Worm (Caenorhabditis elegans) whole organism, L2 larva: Measurements from ENCODE around the gene F55F10.3.

Source experiments
- C34F6.9 ChIP-seq: fragments of 150-350 bp; optimal IDR thresholded peaks from 2 replicates; lab custom pipeline; 2014; ENCODE audit warnings: missing biosample characterization, missing genetic modification characterization
- F13H6.1 ChIP-seq: sonication (generic microtip); optimal IDR thresholded peaks from 2 replicates; lab custom pipeline; 2016; ENCODE audit warnings: missing genetic modification characterization, missing compliant biosample characterization
- R02D3.7 ChIP-seq: fragments of 150-350 bp; optimal IDR thresholded peaks from 2 replicates; lab custom pipeline; 2014; ENCODE audit warnings: missing biosample characterization, missing genetic modification characterization
- ZK546.5 ChIP-seq: sonication (generic microtip); optimal IDR thresholded peaks from 2 replicates; lab custom pipeline; 2017; ENCODE audit warnings: missing biosample characterization, missing genetic modification characterization
- alr-1 ChIP-seq: fragments of 150-350 bp; optimal IDR thresholded peaks from 2 replicates; lab custom pipeline; 2014; ENCODE audit warnings: missing biosample characterization, missing genetic modification characterization
- ceh-16 ChIP-seq: fragments of 150-350 bp; optimal IDR thresholded peaks from 2 replicates; lab custom pipeline; 2014; ENCODE audit warnings: missing biosample characterization, missing genetic modification characterization
- crh-2 ChIP-seq: sonication (generic microtip); optimal IDR thresholded peaks from 2 replicates; lab custom pipeline; 2017; ENCODE audit warnings: missing biosample characterization, missing genetic modification characterization
- elt-3 ChIP-seq: sonication (generic microtip); optimal IDR thresholded peaks from 2 replicates; lab custom pipeline; 2017; ENCODE audit warnings: missing biosample characterization, missing genetic modification characterization
- fos-1 ChIP-seq: fragments of 150-350 bp; optimal IDR thresholded peaks from 2 replicates; lab custom pipeline; 2014; ENCODE audit warnings: missing biosample characterization, missing genetic modification characterization
- gmeb-1 ChIP-seq: fragments of 150-350 bp; optimal IDR thresholded peaks from 2 replicates; lab custom pipeline; 2014; ENCODE audit warnings: missing biosample characterization, missing genetic modification characterization
- lin-39 ChIP-seq: fragments of 150-350 bp; optimal IDR thresholded peaks from 2 replicates; lab custom pipeline; 2014; ENCODE audit warnings: missing biosample characterization, missing genetic modification reagents, missing genetic modification characterization
- lsy-2 ChIP-seq, 2 experiments: fragments of 150-350 bp in 1 of 2; sonication (generic microtip) in 1 of 2; optimal IDR thresholded peaks; 2 replicates each; lab custom pipeline; 2014 to 2017; ENCODE audit warnings: missing biosample characterization in 2 of 2, missing genetic modification characterization in 2 of 2
- mbf-1 ChIP-seq: sonication (generic microtip); optimal IDR thresholded peaks from 2 replicates; lab custom pipeline; 2017; ENCODE audit warnings: missing biosample characterization, missing genetic modification characterization
- mdl-1 ChIP-seq, 2 experiments: fragments of 150-350 bp in 1 of 2; sonication (generic microtip) in 1 of 2; optimal IDR thresholded peaks; 2 replicates each; lab custom pipeline; 2017; ENCODE audit warnings: missing biosample characterization in 2 of 2, missing genetic modification characterization in 2 of 2
- nhr-10 ChIP-seq: sonication (generic microtip); optimal IDR thresholded peaks from 2 replicates; lab custom pipeline; 2017; ENCODE audit warnings: missing biosample characterization, missing genetic modification characterization
- nhr-129 ChIP-seq: fragments of 150-350 bp; optimal IDR thresholded peaks from 2 replicates; lab custom pipeline; 2014; ENCODE audit warnings: missing biosample characterization, missing genetic modification characterization
- nhr-21 ChIP-seq: fragments of 150-350 bp; optimal IDR thresholded peaks from 2 replicates; lab custom pipeline; 2014; ENCODE audit warnings: missing biosample characterization, missing genetic modification characterization
- nhr-237 ChIP-seq: fragments of 150-350 bp; optimal IDR thresholded peaks from 2 replicates; lab custom pipeline; 2014; ENCODE audit warnings: missing biosample characterization, missing genetic modification characterization
- nhr-25 ChIP-seq: fragments of 150-350 bp; sonication (generic microtip); optimal IDR thresholded peaks from 3 replicates; lab custom pipeline; 2014; ENCODE audit warnings: missing biosample characterization, missing genetic modification characterization
- nhr-6 ChIP-seq: fragments of 150-350 bp; optimal IDR thresholded peaks from 2 replicates; lab custom pipeline; 2014; ENCODE audit warnings: missing biosample characterization, missing genetic modification characterization
- nhr-77 ChIP-seq: fragments of 150-350 bp; optimal IDR thresholded peaks from 2 replicates; lab custom pipeline; 2014; ENCODE audit warnings: missing biosample characterization, missing genetic modification characterization
- peb-1 ChIP-seq: fragments of 150-350 bp; optimal IDR thresholded peaks from 2 replicates; lab custom pipeline; 2014; ENCODE audit warnings: missing biosample characterization, missing genetic modification characterization
- skn-1 ChIP-seq: sonication (generic microtip); optimal IDR thresholded peaks from 2 replicates; lab custom pipeline; 2017; ENCODE audit warnings: missing biosample characterization, missing genetic modification characterization
- sma-3 ChIP-seq: sonication (generic microtip); optimal IDR thresholded peaks from 2 replicates; lab custom pipeline; 2016; ENCODE audit warnings: missing genetic modification reagents, missing genetic modification characterization, missing compliant biosample characterization
- sma-9 ChIP-seq, 2 experiments: fragments of 150-350 bp in 1 of 2; sonication (generic microtip) in 1 of 2; optimal IDR thresholded peaks; 2 replicates each; lab custom pipeline; 2014 to 2016; ENCODE audit warnings: missing genetic modification characterization in 2 of 2, mild to moderate bottlenecking in 1 of 2, missing biosample characterization in 1 of 2, missing compliant biosample characterization in 1 of 2, missing genetic modification reagents in 1 of 2, moderate library complexity in 1 of 2
- snpc-4 ChIP-seq: fragments of 150-350 bp; optimal IDR thresholded peaks from 2 replicates; lab custom pipeline; 2014; ENCODE audit warnings: missing biosample characterization, missing genetic modification characterization
- unc-55 ChIP-seq: fragments of 150-350 bp; sonication (generic microtip); optimal IDR thresholded peaks from 3 replicates; lab custom pipeline; 2014; ENCODE audit warnings: missing biosample characterization, missing genetic modification reagents, missing genetic modification characterization
- unc-62 ChIP-seq: fragments of 150-350 bp; optimal IDR thresholded peaks from 2 replicates; lab custom pipeline; 2014; ENCODE audit warnings: missing biosample characterization, missing genetic modification reagents, missing genetic modification characterization
- zag-1 ChIP-seq: fragments of 150-350 bp; optimal IDR thresholded peaks from 2 replicates; lab custom pipeline; 2014; ENCODE audit warnings: missing biosample characterization, missing genetic modification characterization
- ztf-1 ChIP-seq: fragments of 200-800 bp; sonication (Bioruptor generic); conservative IDR thresholded peaks from 2 replicates; pipeline ENCODE4 v1.3.6; 2022; ENCODE audit warnings: missing genetic modification characterization, missing compliant biosample characterization
- ztf-4 ChIP-seq: fragments of 150-350 bp; optimal IDR thresholded peaks from 2 replicates; lab custom pipeline; 2014; ENCODE audit warnings: missing biosample characterization, missing genetic modification characterization

The F55F10.3 gene

DNA sequence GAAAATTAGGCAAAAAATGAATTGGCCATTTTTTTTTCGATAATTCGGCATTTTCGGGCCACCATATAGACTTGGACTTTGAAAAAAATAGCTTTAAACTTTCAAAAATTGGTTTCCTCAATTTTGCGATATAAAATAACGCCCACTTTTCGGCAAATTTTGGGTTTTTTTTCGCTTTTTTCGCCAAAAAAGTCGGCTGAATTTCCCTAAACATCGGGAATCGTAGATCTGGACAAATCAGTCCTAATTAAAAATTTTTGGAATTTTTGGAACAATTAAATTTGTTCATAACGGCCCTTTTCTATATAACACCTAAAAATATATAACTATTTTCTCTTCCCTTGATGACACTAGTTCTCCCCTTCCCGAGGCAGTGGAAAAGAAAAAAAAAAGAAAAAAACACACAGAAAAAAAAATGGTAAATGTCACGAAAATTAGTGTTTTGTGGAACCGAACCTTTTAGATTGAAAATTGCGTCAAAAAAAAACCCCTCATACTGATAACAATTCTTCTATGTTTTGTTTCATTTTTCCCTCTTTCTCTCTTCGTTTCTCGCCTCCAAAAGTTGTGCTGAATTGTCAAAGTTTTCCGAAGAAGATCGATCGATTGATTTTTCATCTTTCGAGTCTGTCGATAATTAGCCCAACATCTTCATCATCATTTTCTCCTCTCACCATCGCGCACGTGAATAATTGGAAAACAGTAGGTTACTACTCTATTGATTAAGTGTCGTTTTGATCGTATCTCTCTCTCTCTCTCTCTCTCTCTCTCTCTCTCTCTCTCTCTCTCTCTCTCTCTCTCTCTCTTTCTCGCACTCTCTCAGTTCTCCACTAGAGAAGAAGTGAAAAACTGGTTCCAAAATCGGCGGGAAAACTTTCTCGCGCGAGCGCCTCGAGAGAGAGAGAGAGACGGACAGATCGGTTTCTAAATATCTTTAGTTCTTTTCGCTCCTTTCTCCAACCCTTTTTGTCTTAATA is 40.9 kb downstream of the F55F10.3 start, which contains the start of gene Y24D9A.6 (continued):
- TF ChIP-seq elt-3 (tag; lab: Kevin White, UChicago) (no peak), ceh-16 (tag; lab: Kevin White, UChicago) (peak; percentile 100), C34F6.9 (tag; lab: Kevin White, UChicago) (peak; percentile 44), snpc-4 (tag; lab: Kevin White, UChicago) (no peak), R02D3.7 (tag; lab: Kevin White, UChicago) (no peak), gmeb-1 (tag; lab: Kevin White, UChicago) (peak; percentile 82), mdl-1 (tag; optimal IDR thresholded peaks at IDR 0.05; lab: Kevin White, UChicago) (peak; percentile 45 to 86), lin-39 (tag; lab: Kevin White, UChicago) (no peak), nhr-10 (tag; lab: Kevin White, UChicago) (no peak), nhr-77 (no peak), lsy-2 (tag; optimal IDR thresholded peaks at IDR 0.05; lab: Kevin White, UChicago) (peak; percentile 7 to 75)

DNA sequence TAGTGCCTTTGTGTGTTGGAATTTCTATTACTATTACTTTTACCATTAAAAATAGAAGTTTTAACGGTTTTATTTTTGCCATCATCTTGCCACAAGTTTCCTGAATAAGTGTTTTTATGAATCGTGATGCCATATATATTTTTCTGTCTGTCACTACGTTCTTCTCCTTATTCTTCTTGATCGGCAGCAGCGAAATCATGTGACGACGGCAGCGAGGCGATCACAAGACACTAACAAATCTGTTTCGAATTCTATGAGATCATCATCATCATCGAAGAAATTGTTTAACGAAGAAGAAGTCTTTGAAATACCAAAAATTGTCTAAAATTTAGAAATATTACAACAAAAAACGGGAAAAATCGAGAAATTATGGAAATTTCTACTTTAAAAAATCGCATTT is 42.7 kb downstream of the F55F10.3 start:
- TF ChIP-seq crh-2 (tag; lab: Kevin White, UChicago) (peak; percentile 23), nhr-6 (tag; lab: Kevin White, UChicago) (peak; percentile 9), skn-1 (no peak), ceh-16 (tag; lab: Kevin White, UChicago) (peak; percentile 83), sma-9 (GFP tag; optimal IDR thresholded peaks at IDR 0.05; lab: Kevin White, UChicago) (peak; percentile 75), sma-9 (tag; optimal IDR thresholded peaks at IDR 0.05; lab: Kevin White, UChicago) (no peak), C34F6.9 (tag; lab: Kevin White, UChicago) (peak; percentile 20), nhr-25 (peak; percentile 77), gmeb-1 (tag; lab: Kevin White, UChicago) (peak; percentile 39), sma-3 (GFP tag; lab: Kevin White, UChicago) (peak; percentile 84), fos-1 (tag; lab: Kevin White, UChicago) (no peak), unc-62 (GFP tag; lab: Kevin White, UChicago) (no peak), ztf-4 (tag; lab: Kevin White, UChicago) (peak; percentile 24), nhr-21 (tag; lab: Kevin White, UChicago) (peak; percentile 77), nhr-129 (tag; lab: Kevin White, UChicago) (peak; percentile 71), nhr-237 (no peak), lsy-2 (tag; optimal IDR thresholded peaks at IDR 0.05; lab: Kevin White, UChicago) (peak in 1 of 2 experiments; percentile 47)

DNA sequence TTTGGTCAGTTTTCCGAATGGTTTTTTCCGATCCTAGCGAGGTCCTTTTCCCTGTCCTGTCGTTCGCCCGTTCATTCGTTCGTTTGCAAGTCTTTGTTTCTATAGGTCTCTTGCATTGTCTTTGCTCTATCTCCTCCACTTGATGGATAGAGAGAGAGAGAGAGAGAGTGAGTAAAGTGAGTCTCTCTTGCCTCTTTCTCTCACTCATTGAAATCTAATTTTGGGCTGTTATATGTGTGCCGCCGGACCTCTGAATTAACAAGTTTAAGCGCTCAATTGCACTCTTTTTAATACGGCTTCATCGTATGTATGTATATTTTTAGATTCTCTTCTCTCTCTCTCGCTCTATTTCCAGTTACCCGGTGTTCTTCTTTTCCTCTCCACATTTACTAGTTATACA is 44.1 kb downstream of the F55F10.3 start:
- TF ChIP-seq zag-1 (tag; lab: Kevin White, UChicago) (no peak), unc-55 (no peak), ZK546.5 (tag; lab: Kevin White, UChicago) (no peak), nhr-129 (tag; lab: Kevin White, UChicago) (peak; percentile 16), C34F6.9 (tag; lab: Kevin White, UChicago) (peak; percentile 36)

DNA sequence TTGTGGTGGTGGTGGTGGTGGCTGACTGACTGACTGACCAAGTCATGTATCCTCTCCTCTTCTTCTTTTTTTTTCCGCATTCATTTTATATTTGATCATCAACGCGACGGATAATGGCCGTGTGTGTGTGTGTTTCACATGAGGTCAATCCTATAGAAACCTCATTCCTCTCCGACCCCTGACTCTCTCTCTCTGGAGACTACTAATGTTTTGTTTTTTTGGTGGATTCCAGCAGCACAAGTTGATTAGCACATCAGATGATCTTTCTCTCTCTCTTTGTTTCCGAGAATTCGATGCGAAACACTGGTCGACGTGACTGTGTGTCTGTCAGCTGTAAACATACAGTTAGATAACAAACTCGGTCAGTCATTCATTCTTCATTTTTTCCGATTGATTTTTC is 45.4 kb downstream of the F55F10.3 start, which contains the start of gene Y24D9A.7:
Gene Y24D9A.7, minus strand, starts transcription at position 46 of the 400 bp plus-strand sequence.
- TF ChIP-seq gmeb-1 (tag; lab: Kevin White, UChicago), result peak; percentile 17
- TF ChIP-seq mbf-1, result no peak
- TF ChIP-seq ztf-4 (tag; lab: Kevin White, UChicago), result peak; percentile 3
- peak; percentile 55 for TF ChIP-seq crh-2 (tag; lab: Kevin White, UChicago)
- TF ChIP-seq ztf-1 (GFP tag; lab: Robert Waterston, UW), result 0 out of 2 replicates have a peak, but pooled peaks have one; percentile 67
- TF ChIP-seq alr-1 (tag; lab: Kevin White, UChicago), result no peak
- TF ChIP-seq nhr-129 (tag; lab: Kevin White, UChicago), result peak; percentile 74
- peak; percentile 13 for TF ChIP-seq F13H6.1 (tag; lab: Kevin White, UChicago)
- TF ChIP-seq peb-1 (tag; lab: Kevin White, UChicago), result no peak
- peak in 1 of 2 experiments; percentile 8 for TF ChIP-seq lsy-2 (tag; optimal IDR thresholded peaks at IDR 0.05; lab: Kevin White, UChicago)
- TF ChIP-seq nhr-21 (tag; lab: Kevin White, UChicago), result peak; percentile 29
- TF ChIP-seq sma-9 (GFP tag; optimal IDR thresholded peaks at IDR 0.05; lab: Kevin White, UChicago), result peak; percentile 52
- TF ChIP-seq sma-9 (tag; optimal IDR thresholded peaks at IDR 0.05; lab: Kevin White, UChicago), result no peak
- peak; percentile 48 for TF ChIP-seq fos-1 (tag; lab: Kevin White, UChicago)
- no peak for TF ChIP-seq snpc-4 (tag; lab: Kevin White, UChicago)
